Worm (Caenorhabditis elegans) whole organism, midembryonic: ENCODE data around the gene mtrf-1L.

Experiments used
- T22C8.4 ChIP-seq: fragments of 200-800 bp; sonication (Bioruptor generic); IDR thresholded peaks from 2 replicates; pipeline ENCODE4 v1.3.6; 2022; ENCODE audit warnings: missing genetic modification characterization, missing compliant biosample characterization
- cog-1 ChIP-seq: sonication (generic microtip); optimal IDR thresholded peaks from 2 replicates; lab custom pipeline; 2016; ENCODE audit warnings: missing genetic modification characterization, missing compliant biosample characterization
- flt-1 ChIP-seq: fragments of 200-800 bp; sonication (Bioruptor generic); IDR thresholded peaks from 2 replicates; pipeline ENCODE4 v1.3.6; 2022; ENCODE audit warnings: missing genetic modification characterization, missing compliant biosample characterization
- klf-2 ChIP-seq: fragments of 200-800 bp; sonication (Bioruptor generic); conservative IDR thresholded peaks from 2 replicates; pipeline ENCODE4 v1.3.6; 2022; ENCODE audit warnings: missing genetic modification reagents, missing genetic modification characterization, missing compliant biosample characterization
- med-1 ChIP-seq: sonication (generic microtip); optimal IDR thresholded peaks from 2 replicates; lab custom pipeline; 2017; ENCODE audit warnings: missing genetic modification characterization, mild to moderate bottlenecking, missing compliant biosample characterization, antibody characterized with exemption, missing genetic modification reagents; ENCODE audit not compliant: insufficient read depth
- ref-1 ChIP-seq: fragments of 200-800 bp; sonication (Bioruptor generic); conservative IDR thresholded peaks from 2 replicates; pipeline ENCODE4 v1.3.6; 2022; ENCODE audit warnings: missing genetic modification reagents, missing genetic modification characterization, missing compliant biosample characterization
- tab-1 ChIP-seq: fragments of 200-800 bp; sonication (Bioruptor generic); IDR thresholded peaks from 2 replicates; pipeline ENCODE4 v1.3.6; 2022; ENCODE audit warnings: missing genetic modification characterization, missing compliant biosample characterization
- ztf-23 ChIP-seq: fragments of 200-800 bp; sonication (Bioruptor generic); IDR thresholded peaks from 2 replicates; pipeline ENCODE4 v1.3.6; 2022; ENCODE audit warnings: missing genetic modification reagents, missing genetic modification characterization, missing compliant biosample characterization
- ztf-29 ChIP-seq: fragments of 200-800 bp; sonication (Bioruptor generic); IDR thresholded peaks from 2 replicates; pipeline ENCODE4 v1.3.6; 2022; ENCODE audit warnings: missing genetic modification reagents, missing genetic modification characterization, missing compliant biosample characterization

Gene mtrf-1L

ce11 chrIV:5228619-5229018 is 41.7 kb downstream of the mtrf-1L start, which contains the start of gene thn-6:
TSS of gene thn-6 (plus strand) at chrIV:5228919.
- no peak for TF ChIP-seq flt-1
- no peak for TF ChIP-seq klf-2

ce11 chrIV:5230530-5230929 is 43.6 kb downstream of the mtrf-1L start, which contains the start of gene thn-5:
TSS of gene thn-5 (plus strand) at chrIV:5230830.
- TF ChIP-seq ref-1 (GFP tag; lab: Robert Waterston, UW): no peak
- TF ChIP-seq cog-1 (tag; lab: Kevin White, UChicago): no peak
- no peak for TF ChIP-seq med-1
- no peak for TF ChIP-seq T22C8.4 (GFP tag; lab: Robert Waterston, UW)
- no peak for TF ChIP-seq tab-1 (GFP tag; lab: Robert Waterston, UW)
- TF ChIP-seq flt-1: no peak
- no peak for TF ChIP-seq ztf-23 (GFP tag; lab: Robert Waterston, UW)
- TF ChIP-seq ztf-29 (GFP tag; lab: Robert Waterston, UW): no peak
- TF ChIP-seq klf-2: no peak
